Fruit fly (Drosophila melanogaster) whole organism: ENCODE data around the gene Cpr78Ca.

Experiments
- CG8478 ChIP-seq: fragments of >200 bp; optimal IDR thresholded peaks from 2 replicates; lab custom pipeline; 2018; ENCODE audit warnings: inconsistent platforms
- Dll ChIP-seq: fragments of >200 bp; optimal IDR thresholded peaks from 2 replicates; lab custom pipeline; 2017
- EcR ChIP-seq, 2 experiments: fragments of >200 bp; optimal IDR thresholded peaks; 2 replicates each; lab custom pipeline; 2017; ENCODE audit warnings: missing biosample characterization in 2 of 2, missing genetic modification characterization in 2 of 2, missing genetic modification reagents in 2 of 2
- pan ChIP-seq: fragments of >200 bp; optimal IDR thresholded peaks from 2 replicates; lab custom pipeline; 2017
- usp ChIP-seq: fragments of >200 bp; optimal IDR thresholded peaks from 2 replicates; lab custom pipeline; 2017; ENCODE audit warnings: missing biosample characterization, missing genetic modification characterization, mixed read lengths

- TF ChIP-seq pan (lab: Kevin White, UChicago) (no peak), usp (GFP tag; lab: Kevin White, UChicago) (no peak), EcR (GFP tag; optimal IDR thresholded peaks at IDR 0.05; lab: Kevin White, UChicago) (no peak), CG8478 (lab: Kevin White, UChicago) (no peak), Dll (lab: Kevin White, UChicago) (no peak)
Measured at dm6 chr3L:21298375-21298774, 5.8 kb upstream of the Cpr78Ca start, which contains the start of gene CG43702.
